Fruit fly (Drosophila melanogaster) whole organism, embryonic: ENCODE results near the gene CG7568.
A peak's percentile ranks its signal among the peaks of the same experiment; 100 is the strongest.

Source experiments
- Antp ChIP-seq: fragments of 200-800 bp; sonication (Bioruptor generic); optimal IDR thresholded peaks from 3 replicates; lab custom pipeline; 2016; ENCODE audit warnings: missing biosample characterization, missing genetic modification characterization
- Blimp-1 ChIP-seq: fragments of 200-800 bp; sonication (Bioruptor generic); optimal IDR thresholded peaks from 3 replicates; lab custom pipeline; 2018; ENCODE audit warnings: missing biosample characterization, missing genetic modification characterization, mild to moderate bottlenecking, moderate library complexity, missing genetic modification reagents
- BtbVII ChIP-seq: fragments of 200-800 bp; sonication (Bioruptor generic); optimal IDR thresholded peaks from 3 replicates; lab custom pipeline; 2017; ENCODE audit warnings: missing biosample characterization, mild to moderate bottlenecking, missing genetic modification characterization
- CG1024 ChIP-seq: fragments of 200-800 bp; sonication (Bioruptor generic); IDR thresholded peaks from 2 replicates; pipeline ENCODE4 v1.3.6; 2022; ENCODE audit warnings: missing biosample characterization, missing genetic modification characterization
- CG10565 ChIP-seq: fragments of 200-800 bp; sonication (Bioruptor generic); optimal IDR thresholded peaks from 3 replicates; lab custom pipeline; 2016; ENCODE audit warnings: missing biosample characterization, mild to moderate bottlenecking, missing genetic modification characterization
- CG10654 ChIP-seq: fragments of 200-800 bp; sonication (Bioruptor generic); optimal IDR thresholded peaks from 2 replicates; lab custom pipeline; 2016; ENCODE audit warnings: missing biosample characterization, missing genetic modification characterization
- CG10979 ChIP-seq: fragments of 200-800 bp; sonication (Bioruptor generic); optimal IDR thresholded peaks from 2 replicates; lab custom pipeline; 2018; ENCODE audit warnings: missing biosample characterization, mild to moderate bottlenecking, missing genetic modification characterization, moderate library complexity
- CG11085 ChIP-seq: fragments of 200-800 bp; sonication (Bioruptor generic); IDR thresholded peaks from 2 replicates; pipeline ENCODE4 v1.3.6; 2022; ENCODE audit warnings: missing biosample characterization, missing genetic modification characterization
- CG11093 ChIP-seq: fragments of 200-800 bp; sonication (Bioruptor generic); IDR thresholded peaks from 3 replicates; pipeline ENCODE4 v1.3.6; 2022; ENCODE audit warnings: missing biosample characterization, missing genetic modification characterization
- CG11398 ChIP-seq: fragments of 200-800 bp; sonication (Bioruptor generic); optimal IDR thresholded peaks from 2 replicates; lab custom pipeline; 2016; ENCODE audit warnings: missing biosample characterization, missing genetic modification characterization
- CG11456 ChIP-seq: fragments of 200-800 bp; sonication (Bioruptor generic); IDR thresholded peaks from 3 replicates; pipeline ENCODE4 v1.3.6; 2022; ENCODE audit warnings: missing biosample characterization, missing genetic modification characterization
- CG12769 ChIP-seq: fragments of 200-800 bp; sonication (Bioruptor generic); optimal IDR thresholded peaks from 2 replicates; lab custom pipeline; 2019; ENCODE audit warnings: missing biosample characterization, mild to moderate bottlenecking, missing genetic modification characterization, moderate library complexity
- CG14965 ChIP-seq: fragments of 200-800 bp; sonication (Bioruptor generic); optimal IDR thresholded peaks from 2 replicates; lab custom pipeline; 2016; ENCODE audit warnings: missing biosample characterization, missing genetic modification characterization, borderline replicate concordance
- CG15073 ChIP-seq: fragments of 200-800 bp; sonication (Bioruptor generic); optimal IDR thresholded peaks from 2 replicates; lab custom pipeline; 2016; ENCODE audit warnings: missing biosample characterization, missing genetic modification characterization
- CG15696 ChIP-seq: fragments of 200-800 bp; sonication (Bioruptor generic); optimal IDR thresholded peaks from 2 replicates; lab custom pipeline; 2019; ENCODE audit warnings: missing biosample characterization, mild to moderate bottlenecking, missing genetic modification characterization, moderate library complexity
- CG1602 ChIP-seq: fragments of 200-800 bp; sonication (Bioruptor generic); optimal IDR thresholded peaks from 3 replicates; lab custom pipeline; 2016; ENCODE audit warnings: missing biosample characterization, missing genetic modification characterization
- CG17568 ChIP-seq: fragments of 200-800 bp; sonication (Bioruptor generic); optimal IDR thresholded peaks from 2 replicates; lab custom pipeline; 2018; ENCODE audit warnings: missing biosample characterization, mild to moderate bottlenecking, missing genetic modification characterization, moderate library complexity
- CG1832 ChIP-seq: fragments of 200-800 bp; sonication (Bioruptor generic); optimal IDR thresholded peaks from 2 replicates; lab custom pipeline; 2017; ENCODE audit warnings: missing biosample characterization, mild to moderate bottlenecking, missing genetic modification characterization, inconsistent platforms
- CG2116 ChIP-seq: fragments of 200-800 bp; sonication (Bioruptor generic); optimal IDR thresholded peaks from 3 replicates; lab custom pipeline; 2018; ENCODE audit warnings: missing biosample characterization, mild to moderate bottlenecking, missing genetic modification characterization
- CG5245 ChIP-seq: fragments of 200-800 bp; sonication (Bioruptor generic); optimal IDR thresholded peaks from 3 replicates; lab custom pipeline; 2016; ENCODE audit warnings: missing biosample characterization, missing genetic modification characterization
- CG6683 ChIP-seq: fragments of 200-800 bp; sonication (Bioruptor generic); optimal IDR thresholded peaks from 2 replicates; lab custom pipeline; 2017; ENCODE audit warnings: missing biosample characterization, mild to moderate bottlenecking, missing genetic modification characterization, missing genetic modification reagents
- CG9609 ChIP-seq: fragments of 200-800 bp; sonication (Bioruptor generic); optimal IDR thresholded peaks from 3 replicates; lab custom pipeline; 2016; ENCODE audit warnings: missing biosample characterization, missing genetic modification characterization
- CG9876 ChIP-seq: fragments of 200-800 bp; sonication (Bioruptor generic); optimal IDR thresholded peaks from 2 replicates; lab custom pipeline; 2016; ENCODE audit warnings: missing biosample characterization, missing genetic modification characterization
- CG9932 ChIP-seq: fragments of 200-800 bp; sonication (Bioruptor generic); IDR thresholded peaks from 2 replicates; pipeline ENCODE4 v1.3.6; 2022; ENCODE audit warnings: missing biosample characterization, missing genetic modification characterization
- CoRest ChIP-seq: fragments of 200-800 bp; sonication (Bioruptor generic); optimal IDR thresholded peaks from 3 replicates; lab custom pipeline; 2018; ENCODE audit warnings: missing biosample characterization, mild to moderate bottlenecking, missing genetic modification characterization, moderate library complexity
- Fer1 ChIP-seq: fragments of 200-800 bp; sonication (Bioruptor generic); optimal IDR thresholded peaks from 2 replicates; lab custom pipeline; 2017; ENCODE audit warnings: missing biosample characterization, mild to moderate bottlenecking, missing genetic modification characterization
- GATAe ChIP-seq: fragments of 200-800 bp; sonication (Bioruptor generic); conservative IDR thresholded peaks from 2 replicates; pipeline ENCODE4 v1.3.6; 2022; ENCODE audit warnings: missing biosample characterization, missing genetic modification characterization
- Hr78 ChIP-seq, 2 experiments: fragments of 200-800 bp in 1 of 2; fragments of >200 bp in 1 of 2; sonication (Bioruptor generic) in 1 of 2; optimal IDR thresholded peaks; 2 replicates each; lab custom pipeline; 2017 to 2019; ENCODE audit warnings: missing biosample characterization in 2 of 2, missing genetic modification characterization in 2 of 2, mild to moderate bottlenecking in 1 of 2, moderate library complexity in 1 of 2
- NC2β ChIP-seq: fragments of 200-800 bp; sonication (Bioruptor generic); optimal IDR thresholded peaks from 2 replicates; lab custom pipeline; 2016; ENCODE audit warnings: missing biosample characterization, missing genetic modification characterization
- Nf-YC ChIP-seq: fragments of 200-800 bp; optimal IDR thresholded peaks from 3 replicates; lab custom pipeline; 2019; ENCODE audit warnings: missing biosample characterization, mild to moderate bottlenecking, missing genetic modification characterization, moderate library complexity
- Optix ChIP-seq: fragments of 200-800 bp; sonication (Bioruptor generic); IDR thresholded peaks from 3 replicates; pipeline ENCODE4 v1.3.6; 2022; ENCODE audit warnings: missing biosample characterization, missing genetic modification characterization
- Spps ChIP-seq: fragments of 200-800 bp; sonication (Bioruptor generic); optimal IDR thresholded peaks from 2 replicates; lab custom pipeline; 2018; ENCODE audit warnings: missing biosample characterization, mild to moderate bottlenecking, missing genetic modification characterization
- Xbp1 ChIP-seq: fragments of 200-800 bp; sonication (Bioruptor generic); optimal IDR thresholded peaks from 3 replicates; lab custom pipeline; 2016; ENCODE audit warnings: missing biosample characterization, mild to moderate bottlenecking, missing genetic modification characterization
- aop ChIP-seq: fragments of 200-800 bp; sonication (Bioruptor generic); IDR thresholded peaks from 2 replicates; pipeline ENCODE4 v1.3.6; 2022; ENCODE audit warnings: missing biosample characterization, missing genetic modification characterization
- cad ChIP-seq: fragments of >200 bp; optimal IDR thresholded peaks from 2 replicates; lab custom pipeline; 2017; ENCODE audit warnings: missing biosample characterization, missing genetic modification characterization
- croc ChIP-seq: fragments of 200-800 bp; sonication (Bioruptor generic); conservative IDR thresholded peaks from 3 replicates; pipeline ENCODE4 v1.3.6; 2022; ENCODE audit warnings: missing biosample characterization, missing genetic modification characterization
- eyg ChIP-seq: fragments of 200-800 bp; sonication (Bioruptor generic); optimal IDR thresholded peaks from 3 replicates; lab custom pipeline; 2016; ENCODE audit warnings: missing biosample characterization, missing genetic modification characterization
- gro ChIP-seq: fragments of 200-800 bp; sonication (Bioruptor generic); optimal IDR thresholded peaks from 2 replicates; lab custom pipeline; 2016; ENCODE audit warnings: missing biosample characterization, missing genetic modification characterization
- jing ChIP-seq: fragments of 200-800 bp; sonication (Bioruptor generic); optimal IDR thresholded peaks from 2 replicates; lab custom pipeline; 2018; ENCODE audit warnings: missing biosample characterization, mild to moderate bottlenecking, missing genetic modification characterization
- lilli ChIP-seq: fragments of 200-800 bp; sonication (Bioruptor generic); optimal IDR thresholded peaks from 3 replicates; lab custom pipeline; 2016; ENCODE audit warnings: missing biosample characterization, missing genetic modification characterization
- mirr ChIP-seq: fragments of 200-800 bp; sonication (Bioruptor generic); optimal IDR thresholded peaks from 3 replicates; lab custom pipeline; 2018; ENCODE audit warnings: missing biosample characterization, mild to moderate bottlenecking, missing genetic modification characterization
- pnt ChIP-seq: fragments of 200-800 bp; sonication (Bioruptor generic); optimal IDR thresholded peaks from 3 replicates; lab custom pipeline; 2016; ENCODE audit warnings: missing biosample characterization, missing genetic modification characterization
- rib ChIP-seq: fragments of 200-800 bp; sonication (Bioruptor generic); IDR thresholded peaks from 2 replicates; pipeline ENCODE4 v1.3.6; 2022; ENCODE audit warnings: missing biosample characterization, missing genetic modification characterization
- salm ChIP-seq: fragments of 200-800 bp; sonication (Bioruptor generic); optimal IDR thresholded peaks from 2 replicates; lab custom pipeline; 2018; ENCODE audit warnings: missing biosample characterization, mild to moderate bottlenecking, missing genetic modification characterization
- sens-2 ChIP-seq: fragments of 200-800 bp; sonication (Bioruptor generic); IDR thresholded peaks from 2 replicates; pipeline ENCODE4 v1.3.6; 2022; ENCODE audit warnings: missing biosample characterization, missing genetic modification characterization
- sima ChIP-seq: fragments of 200-800 bp; sonication (Bioruptor generic); optimal IDR thresholded peaks from 2 replicates; lab custom pipeline; 2016; ENCODE audit warnings: missing biosample characterization, missing genetic modification characterization
- sob ChIP-seq: fragments of 200-800 bp; sonication (Bioruptor generic); IDR thresholded peaks from 2 replicates; pipeline ENCODE4 v1.3.6; 2022; ENCODE audit warnings: missing biosample characterization, missing genetic modification characterization
- ssp ChIP-seq: fragments of 200-800 bp; sonication (Bioruptor generic); IDR thresholded peaks from 2 replicates; pipeline ENCODE4 v1.3.6; 2022; ENCODE audit warnings: missing biosample characterization, missing genetic modification characterization
- trem ChIP-seq: fragments of 200-800 bp; optimal IDR thresholded peaks from 3 replicates; lab custom pipeline; 2019; ENCODE audit warnings: missing biosample characterization, mild to moderate bottlenecking, missing genetic modification characterization, moderate library complexity
- trh ChIP-seq: fragments of 200-800 bp; sonication (Bioruptor generic); optimal IDR thresholded peaks from 2 replicates; lab custom pipeline; 2016; ENCODE audit warnings: missing biosample characterization, missing genetic modification characterization

Gene CG7568

dm6 chr3R:29566997-29567670 lies 33.5 kb downstream of the CG7568 start:
- TF ChIP-seq CG11398 (GFP tag; lab: Kevin White, UChicago) (no peak), CG11093 (peak; percentile 60; the same call in 1 of the 3 replicates), Nf-YC (tag; lab: Kevin White, UChicago) (peak; percentile 93), salm (tag; lab: Kevin White, UChicago) (no peak), Fer1 (GFP tag; lab: Kevin White, UChicago) (no peak), CG15073 (GFP tag; lab: Kevin White, UChicago) (peak; percentile 10), CoRest (peak; percentile 60), CG10565 (peak; percentile 2), rib (GFP tag; lab: Robert Waterston, UW) (no peak), CG9876 (GFP tag; lab: Kevin White, UChicago) (no peak), gro (no peak), CG1024 (GFP tag; lab: Robert Waterston, UW) (peak; percentile 58), Hr78 (GFP tag; optimal IDR thresholded peaks at IDR 0.05; lab: Kevin White, UChicago) (no peak), CG17568 (GFP tag; lab: Kevin White, UChicago) (peak; percentile 5), sob (GFP tag; lab: Robert Waterston, UW) (peak; percentile 48; the same call in 1 of the 2 replicates), aop (GFP tag; lab: Robert Waterston, UW) (0 out of 2 replicates have a peak, but pooled peaks have one; percentile 21), CG15696 (peak; percentile 69), Blimp-1 (peak; percentile 63), CG1602 (GFP tag; lab: Kevin White, UChicago) (peak; percentile 66), Spps (peak; percentile 52), CG6683 (GFP tag; lab: Kevin White, UChicago) (no peak), CG10654 (GFP tag; lab: Kevin White, UChicago) (peak; percentile 33), CG9609 (GFP tag; lab: Kevin White, UChicago) (peak; percentile 48), Antp (GFP tag; lab: Kevin White, UChicago) (peak; percentile 57), eyg (GFP tag; lab: Kevin White, UChicago) (no peak), jing (GFP tag; lab: Kevin White, UChicago) (peak; percentile 41), mirr (GFP tag; lab: Kevin White, UChicago) (no peak), sens-2 (peak; percentile 58; the same call in 1 of the 2 replicates), CG14965 (GFP tag; lab: Kevin White, UChicago) (no peak), BtbVII (GFP tag; lab: Kevin White, UChicago) (no peak), sima (GFP tag; lab: Kevin White, UChicago) (no peak), ssp (GFP tag; lab: Robert Waterston, UW) (peak; percentile 63), lilli (GFP tag; lab: Kevin White, UChicago) (peak; percentile 44), Xbp1 (GFP tag; lab: Kevin White, UChicago) (peak; percentile 66), cad (GFP tag; lab: Kevin White, UChicago) (no peak), CG1832 (GFP tag; lab: Kevin White, UChicago) (peak; percentile 60), CG12769 (tag; lab: Kevin White, UChicago) (no peak), Optix (GFP tag; lab: Robert Waterston, UW) (peak; percentile 88), CG2116 (peak; percentile 24), CG5245 (GFP tag; lab: Kevin White, UChicago) (peak; percentile 56), GATAe (no peak), NC2β (GFP tag; lab: Kevin White, UChicago) (peak; percentile 38), CG11456 (GFP tag; lab: Robert Waterston, UW) (0 out of 3 replicates have a peak, but pooled peaks have one; percentile 42), trh (GFP tag; lab: Kevin White, UChicago) (peak; percentile 18), CG9932 (GFP tag; lab: Robert Waterston, UW) (peak; percentile 28; the same call in 1 of the 2 replicates), trem (peak; percentile 46), pnt (GFP tag; lab: Kevin White, UChicago) (peak; percentile 59), croc (GFP tag; lab: Robert Waterston, UW) (peak; percentile 69), CG10979 (tag; lab: Kevin White, UChicago) (peak; percentile 82), CG11085 (no peak)
